In the genomic region with DNA sequence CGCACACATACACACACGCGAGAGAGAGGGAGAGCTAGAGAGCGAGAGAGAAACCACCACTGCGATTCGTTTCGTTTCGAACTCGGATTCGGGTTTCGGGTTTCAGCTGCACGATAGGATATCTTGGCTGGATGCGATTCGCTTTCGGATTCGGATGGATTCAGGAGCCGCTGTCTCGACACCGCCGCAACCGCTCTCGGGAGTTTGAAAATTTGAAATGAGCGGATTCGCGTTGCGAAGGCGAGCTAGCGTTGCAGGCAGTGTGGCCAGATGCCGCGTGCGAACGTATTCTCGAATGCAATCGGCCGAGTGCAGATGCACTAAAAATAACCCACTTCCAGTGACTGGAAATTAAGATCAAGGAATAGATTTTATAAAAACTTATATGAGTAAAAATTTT, we compare ENCODE assay signal across 2 fruit fly cellular contexts.
TF ChIP-seq lines count a peak whose summit lies in the region.

A gene (minus strand): TSS at position 263 of the 400 bp plus-strand sequence.

TF ChIP-seq in whole organism, embryonic, 481 proteins besides CTCF, POLR2A, EP300 and RAD21 (continued from another document and continues in another):
- TF ChIP-seq CG11695 (GFP tag; IDR thresholded peaks at IDR 0.05; lab: Robert Waterston, UW) (peak; percentile 42; the same call in 1 of the 3 replicates), CG4424 (GFP tag; optimal IDR thresholded peaks at IDR 0.05; lab: Kevin White, UChicago) (no peak), Scr (GFP tag; IDR thresholded peaks at IDR 0.05; lab: Robert Waterston, UW; ENCODE audit: partially characterized antibody) (no peak), CG9876 (GFP tag; optimal IDR thresholded peaks at IDR 0.05; lab: Kevin White, UChicago) (no peak), CG18764 (GFP tag; optimal IDR thresholded peaks at IDR 0.05; lab: Kevin White, UChicago) (no peak), Doc2 (GFP tag; IDR thresholded peaks at IDR 0.05; lab: Robert Waterston, UW) (no peak), CG17186 (GFP tag; optimal IDR thresholded peaks at IDR 0.05; lab: Kevin White, UChicago) (peak; percentile 60), Oli (tag; optimal IDR thresholded peaks at IDR 0.05; lab: Kevin White, UChicago) (no peak), Xbp1 (GFP tag; optimal IDR thresholded peaks at IDR 0.05; lab: Kevin White, UChicago) (peak; percentile 3), Doc3 (GFP tag; IDR thresholded peaks at IDR 0.05; lab: Robert Waterston, UW; ENCODE audit: partially characterized antibody) (no peak), bab2 (GFP tag; optimal IDR thresholded peaks at IDR 0.05; lab: Kevin White, UChicago) (no peak), h (optimal IDR thresholded peaks at IDR 0.05; lab: Kevin White, UChicago) (no peak), nom (GFP tag; optimal IDR thresholded peaks at IDR 0.05; lab: Kevin White, UChicago) (peak; percentile 88), NC2β (GFP tag; optimal IDR thresholded peaks at IDR 0.05; lab: Kevin White, UChicago) (peak; percentile 48), vvl (GFP tag; IDR thresholded peaks at IDR 0.05; lab: Robert Waterston, UW) (peak; percentile 61; the same call in 1 of the 2 replicates), insv (GFP tag; optimal IDR thresholded peaks at IDR 0.05; lab: Kevin White, UChicago) (peak in 1 of 2 experiments; percentile 53), nmo (GFP tag; optimal IDR thresholded peaks at IDR 0.05; lab: Kevin White, UChicago) (peak; percentile 33), CG6813 (GFP tag; optimal IDR thresholded peaks at IDR 0.05; lab: Kevin White, UChicago) (no peak), CG2129 (GFP tag; IDR thresholded peaks at IDR 0.05; lab: Robert Waterston, UW; ENCODE audit: partially characterized antibody) (no peak), ranshi (GFP tag; IDR thresholded peaks at IDR 0.05; lab: Robert Waterston, UW) (no peak), CG8089 (GFP tag; optimal IDR thresholded peaks at IDR 0.05; lab: Kevin White, UChicago) (no peak), CG32532 (GFP tag; IDR thresholded peaks at IDR 0.05; lab: Robert Waterston, UW) (peak; percentile 29; the same call in 1 of the 2 replicates), bsh (GFP tag; optimal IDR thresholded peaks at IDR 0.05; lab: Kevin White, UChicago) (peak in 1 of 2 experiments; percentile 66), caup (GFP tag; optimal IDR thresholded peaks at IDR 0.05; lab: Kevin White, UChicago; ENCODE audit: severe bottlenecking) (peak; percentile 34), CrebB (tag; optimal IDR thresholded peaks at IDR 0.05; lab: Kevin White, UChicago) (peak; percentile 36), Fer1 (GFP tag; optimal IDR thresholded peaks at IDR 0.05; lab: Kevin White, UChicago) (peak; percentile 44), CG30431 (GFP tag; optimal IDR thresholded peaks at IDR 0.05; lab: Kevin White, UChicago) (no peak), Dip2 (GFP tag; IDR thresholded peaks at IDR 0.05; lab: Robert Waterston, UW) (no peak), Bgb (GFP tag; IDR thresholded peaks at IDR 0.05; lab: Robert Waterston, UW; ENCODE audit: partially characterized antibody) (peak; percentile 56; the same call in 1 of the 2 replicates), repo (GFP tag; optimal IDR thresholded peaks at IDR 0.05; lab: Kevin White, UChicago) (no peak), Lhr (GFP tag; optimal IDR thresholded peaks at IDR 0.05; lab: Kevin White, UChicago) (peak; percentile 72), ham (GFP tag; IDR thresholded peaks at IDR 0.05; lab: Robert Waterston, UW) (no peak), dati (GFP tag; IDR thresholded peaks at IDR 0.05; lab: Robert Waterston, UW) (no peak), CG6654 (GFP tag; optimal IDR thresholded peaks at IDR 0.05; lab: Kevin White, UChicago) (no peak), grn (GFP tag; optimal IDR thresholded peaks at IDR 0.05; lab: Kevin White, UChicago) (peak; percentile 47), CG1647 (GFP tag; optimal IDR thresholded peaks at IDR 0.05; lab: Kevin White, UChicago) (no peak), CG13424 (tag; optimal IDR thresholded peaks at IDR 0.05; lab: Kevin White, UChicago) (no peak), shn (GFP tag; optimal IDR thresholded peaks at IDR 0.05; lab: Kevin White, UChicago) (no peak), CG9817 (tag; optimal IDR thresholded peaks at IDR 0.05; lab: Kevin White, UChicago) (no peak), Fer3 (tag; optimal IDR thresholded peaks at IDR 0.05; lab: Kevin White, UChicago) (no peak), CG12659 (GFP tag; optimal IDR thresholded peaks at IDR 0.05; lab: Kevin White, UChicago) (peak; percentile 69), Hey (tag; optimal IDR thresholded peaks at IDR 0.05; lab: Kevin White, UChicago) (no peak), cg (GFP tag; optimal IDR thresholded peaks at IDR 0.05; lab: Kevin White, UChicago) (peak; percentile 79), sr (GFP tag; IDR thresholded peaks at IDR 0.05; lab: Robert Waterston, UW) (0 out of 3 replicates have a peak, but pooled peaks have one; percentile 23), zfh2 (GFP tag; optimal IDR thresholded peaks at IDR 0.05; lab: Kevin White, UChicago) (no peak), Hand (GFP tag; optimal IDR thresholded peaks at IDR 0.05; lab: Kevin White, UChicago) (no peak), CG6254 (GFP tag; optimal IDR thresholded peaks at IDR 0.05; lab: Kevin White, UChicago) (peak; percentile 23), tna (GFP tag; IDR thresholded peaks at IDR 0.05; lab: Robert Waterston, UW; ENCODE audit: partially characterized antibody) (peak; percentile 46), Oaz (GFP tag; IDR thresholded peaks at IDR 0.05; lab: Robert Waterston, UW) (no peak), CG12299 (tag; optimal IDR thresholded peaks at IDR 0.05; lab: Kevin White, UChicago) (peak; percentile 14), zen (tag; optimal IDR thresholded peaks at IDR 0.05; lab: Kevin White, UChicago) (peak; percentile 36), disco-r (GFP tag; optimal IDR thresholded peaks at IDR 0.05; lab: Kevin White, UChicago) (no peak), gsb-n (tag; optimal IDR thresholded peaks at IDR 0.05; lab: Kevin White, UChicago) (peak; percentile 75), CG33213 (GFP tag; optimal IDR thresholded peaks at IDR 0.05; lab: Kevin White, UChicago) (peak; percentile 41), HHEX (GFP tag; optimal IDR thresholded peaks at IDR 0.05; lab: Kevin White, UChicago) (no peak), CG3281 (GFP tag; optimal IDR thresholded peaks at IDR 0.05; lab: Kevin White, UChicago) (no peak), CG30403 (GFP tag; optimal IDR thresholded peaks at IDR 0.05; lab: Kevin White, UChicago) (no peak), prd (optimal IDR thresholded peaks at IDR 0.05; lab: Kevin White, UChicago) (no peak), prd (GFP tag; IDR thresholded peaks at IDR 0.05; lab: Robert Waterston, UW) (no peak; the same call in 2 of the 3 replicates), unc-4 (GFP tag; IDR thresholded peaks at IDR 0.05; lab: Robert Waterston, UW; ENCODE audit: partially characterized antibody) (no peak), CG2202 (tag; optimal IDR thresholded peaks at IDR 0.05; lab: Kevin White, UChicago) (peak; percentile 48), tap (tag; optimal IDR thresholded peaks at IDR 0.05; lab: Kevin White, UChicago) (peak; percentile 15)

TF ChIP-seq in whole organism, prepupa, 60 proteins besides CTCF, POLR2A, EP300 and RAD21 (continued from another document):
- no peak for TF ChIP-seq CG11762 (GFP tag; optimal IDR thresholded peaks at IDR 0.05; lab: Kevin White, UChicago; ENCODE audit: insufficient read depth)
- no peak for TF ChIP-seq Hr38 (GFP tag; optimal IDR thresholded peaks at IDR 0.05; lab: Kevin White, UChicago)
- peak; percentile 47; the same call in 1 of the 3 replicates for TF ChIP-seq CG8119 (GFP tag; IDR thresholded peaks at IDR 0.05; lab: Robert Waterston, UW)
- TF ChIP-seq svp (GFP tag; lab: Kevin White, UChicago), result peak; percentile 87
TF ChIP-seq in whole organism, prepupa: peak in this region for 26.
